Fruit fly (Drosophila melanogaster) whole organism, prepupa: ENCODE measurements around the gene Vps16A.

Source experiments
- Blimp-1 ChIP-seq: fragments of 200-800 bp; sonication (Bioruptor generic); optimal IDR thresholded peaks from 3 replicates; lab custom pipeline; 2017; ENCODE audit warnings: missing biosample characterization, missing genetic modification characterization, mild to moderate bottlenecking, moderate library complexity, missing genetic modification reagents
- CG10631 ChIP-seq: fragments of 200-800 bp; sonication (Bioruptor generic); optimal IDR thresholded peaks from 2 replicates; lab custom pipeline; 2016; ENCODE audit warnings: missing biosample characterization, missing genetic modification characterization
- CG10669 ChIP-seq: fragments of 200-800 bp; sonication (Bioruptor generic); optimal IDR thresholded peaks from 3 replicates; lab custom pipeline; 2018; ENCODE audit warnings: missing biosample characterization, mild to moderate bottlenecking, missing genetic modification characterization, moderate library complexity
- CG11294 ChIP-seq: fragments of 200-800 bp; sonication (Bioruptor generic); IDR thresholded peaks from 2 replicates; pipeline ENCODE4 v1.3.6; 2022; ENCODE audit warnings: missing biosample characterization, missing genetic modification characterization
- CG11762 ChIP-seq: fragments of 200-800 bp; sonication (Bioruptor generic); optimal IDR thresholded peaks from 3 replicates; lab custom pipeline; 2016; ENCODE audit warnings: missing biosample characterization, missing genetic modification characterization; ENCODE audit not compliant: insufficient read depth
- CG15336 ChIP-seq: fragments of 200-800 bp; sonication (Bioruptor generic); IDR thresholded peaks from 2 replicates; pipeline ENCODE4 v1.3.6; 2022; ENCODE audit warnings: missing biosample characterization, missing genetic modification characterization
- CG1621 ChIP-seq: fragments of 200-800 bp; sonication (Bioruptor generic); optimal IDR thresholded peaks from 3 replicates; lab custom pipeline; 2018; ENCODE audit warnings: missing biosample characterization, mild to moderate bottlenecking, missing genetic modification characterization
- CG16779 ChIP-seq: fragments of 200-800 bp; sonication (Bioruptor generic); optimal IDR thresholded peaks from 3 replicates; lab custom pipeline; 2017; ENCODE audit warnings: missing biosample characterization, mild to moderate bottlenecking, missing genetic modification characterization
- CG3032 ChIP-seq: fragments of 200-800 bp; optimal IDR thresholded peaks from 2 replicates; lab custom pipeline; 2019; ENCODE audit warnings: missing biosample characterization, mild to moderate bottlenecking, missing genetic modification characterization, moderate library complexity
- CG34406 ChIP-seq: fragments of 200-800 bp; sonication (Bioruptor generic); optimal IDR thresholded peaks from 3 replicates; lab custom pipeline; 2016; ENCODE audit warnings: missing biosample characterization, missing genetic modification characterization
- CG3919 ChIP-seq: fragments of 200-800 bp; sonication (Bioruptor generic); optimal IDR thresholded peaks from 3 replicates; lab custom pipeline; 2016; ENCODE audit warnings: missing biosample characterization, missing genetic modification characterization
- CG6163 ChIP-seq: fragments of 200-800 bp; sonication (Bioruptor generic); IDR thresholded peaks from 3 replicates; pipeline ENCODE4 v1.3.6; 2022; ENCODE audit warnings: missing biosample characterization, missing genetic modification characterization
- CG6276 ChIP-seq: fragments of 200-800 bp; sonication (Bioruptor generic); optimal IDR thresholded peaks from 2 replicates; lab custom pipeline; 2017; ENCODE audit warnings: missing biosample characterization, mild to moderate bottlenecking, missing genetic modification characterization
- CG6792 ChIP-seq: fragments of 200-800 bp; sonication (Bioruptor generic); optimal IDR thresholded peaks from 3 replicates; lab custom pipeline; 2016; ENCODE audit warnings: missing biosample characterization, missing genetic modification characterization
- CG6808 ChIP-seq: fragments of 200-800 bp; sonication (Bioruptor generic); optimal IDR thresholded peaks from 3 replicates; lab custom pipeline; 2017; ENCODE audit warnings: missing biosample characterization, missing genetic modification characterization, mild to moderate bottlenecking, moderate library complexity, missing genetic modification reagents
- CG6854 ChIP-seq: fragments of 200-800 bp; sonication (Bioruptor generic); optimal IDR thresholded peaks from 2 replicates; lab custom pipeline; 2017; ENCODE audit warnings: missing biosample characterization, mild to moderate bottlenecking, missing genetic modification characterization
- CG7368 ChIP-seq: fragments of 200-800 bp; sonication (Bioruptor generic); optimal IDR thresholded peaks from 3 replicates; lab custom pipeline; 2016; ENCODE audit warnings: missing biosample characterization, missing genetic modification characterization
- CG8119 ChIP-seq: fragments of 200-800 bp; sonication (Bioruptor generic); IDR thresholded peaks from 3 replicates; pipeline ENCODE4 v1.3.6; 2022; ENCODE audit warnings: missing biosample characterization, missing genetic modification characterization
- CG8319 ChIP-seq: fragments of 200-800 bp; sonication (Bioruptor generic); optimal IDR thresholded peaks from 3 replicates; lab custom pipeline; 2016; ENCODE audit warnings: missing biosample characterization, missing genetic modification characterization
- CG8632 ChIP-seq: fragments of 200-800 bp; sonication (Bioruptor generic); optimal IDR thresholded peaks from 3 replicates; lab custom pipeline; 2016; ENCODE audit warnings: missing biosample characterization, missing genetic modification characterization
- Eip75B ChIP-seq: fragments of 200-800 bp; sonication (Bioruptor generic); optimal IDR thresholded peaks from 3 replicates; lab custom pipeline; 2016; ENCODE audit warnings: missing biosample characterization, missing genetic modification characterization
- Eip78C ChIP-seq: fragments of 200-800 bp; sonication (Bioruptor generic); peaks from one replicate; lab custom pipeline; 2016; ENCODE audit warnings: missing biosample characterization, missing genetic modification characterization
- Eip93F ChIP-seq: fragments of 200-800 bp; sonication (Bioruptor generic); optimal IDR thresholded peaks from 2 replicates; lab custom pipeline; 2016; ENCODE audit warnings: missing biosample characterization, mild to moderate bottlenecking, missing genetic modification characterization
- Ets21C ChIP-seq: fragments of 200-800 bp; sonication (Bioruptor generic); optimal IDR thresholded peaks from 3 replicates; lab custom pipeline; 2016; ENCODE audit warnings: missing biosample characterization, missing genetic modification characterization
- Ets96B ChIP-seq: fragments of 200-800 bp; optimal IDR thresholded peaks from 2 replicates; lab custom pipeline; 2019; ENCODE audit warnings: missing biosample characterization, mild to moderate bottlenecking, missing genetic modification characterization, moderate library complexity
- Gug ChIP-seq: fragments of 200-800 bp; sonication (Bioruptor generic); IDR thresholded peaks from 2 replicates; pipeline ENCODE4 v1.3.6; 2022; ENCODE audit warnings: missing biosample characterization, missing genetic modification characterization
- Hr38 ChIP-seq: sonication (Bioruptor generic); optimal IDR thresholded peaks from 2 replicates; lab custom pipeline; 2016; ENCODE audit warnings: missing biosample characterization, missing genetic modification characterization
- Hr39 ChIP-seq: fragments of 200-800 bp; sonication (Bioruptor generic); optimal IDR thresholded peaks from 2 replicates; lab custom pipeline; 2016; ENCODE audit warnings: missing biosample characterization, missing genetic modification characterization
- Hr4 ChIP-seq: fragments of 200-800 bp; sonication (Bioruptor generic); optimal IDR thresholded peaks from 3 replicates; lab custom pipeline; 2016; ENCODE audit warnings: missing biosample characterization, missing genetic modification characterization
- Lpt ChIP-seq: fragments of 200-800 bp; sonication (Bioruptor generic); optimal IDR thresholded peaks from 3 replicates; lab custom pipeline; 2016; ENCODE audit warnings: missing biosample characterization, missing genetic modification characterization
- Met ChIP-seq: fragments of 200-800 bp; sonication (Bioruptor generic); optimal IDR thresholded peaks from 3 replicates; lab custom pipeline; 2016; ENCODE audit warnings: missing biosample characterization, missing genetic modification characterization
- Smox ChIP-seq: fragments of 200-800 bp; sonication (Bioruptor generic); optimal IDR thresholded peaks from 3 replicates; lab custom pipeline; 2016; ENCODE audit warnings: missing biosample characterization, missing genetic modification characterization
- Sox102F ChIP-seq: fragments of 200-800 bp; sonication (Bioruptor generic); optimal IDR thresholded peaks from 2 replicates; lab custom pipeline; 2016; ENCODE audit warnings: missing biosample characterization, mild to moderate bottlenecking, missing genetic modification characterization
- Sox14 ChIP-seq: fragments of 200-800 bp; sonication (Bioruptor generic); optimal IDR thresholded peaks from 3 replicates; lab custom pipeline; 2016; ENCODE audit warnings: missing biosample characterization, missing genetic modification characterization
- Sox15 ChIP-seq: fragments of 200-800 bp; sonication (Bioruptor generic); optimal IDR thresholded peaks from 3 replicates; lab custom pipeline; 2016; ENCODE audit warnings: missing biosample characterization, missing genetic modification characterization
- achi ChIP-seq: fragments of 200-800 bp; sonication (Bioruptor generic); optimal IDR thresholded peaks from 3 replicates; lab custom pipeline; 2016; ENCODE audit warnings: missing biosample characterization, missing genetic modification characterization
- cyc ChIP-seq: fragments of 200-800 bp; sonication (Bioruptor generic); optimal IDR thresholded peaks from 3 replicates; lab custom pipeline; 2016; ENCODE audit warnings: missing biosample characterization, missing genetic modification characterization
- dac ChIP-seq: fragments of 200-800 bp; sonication (Bioruptor generic); optimal IDR thresholded peaks from 2 replicates; lab custom pipeline; 2017; ENCODE audit warnings: missing biosample characterization, mild to moderate bottlenecking, missing genetic modification characterization
- dsx ChIP-seq: fragments of 200-800 bp; optimal IDR thresholded peaks from 3 replicates; lab custom pipeline; 2019; ENCODE audit warnings: missing biosample characterization, mild to moderate bottlenecking, missing genetic modification characterization, moderate library complexity; ENCODE audit not compliant: poor library complexity, severe bottlenecking
- eg ChIP-seq: fragments of 200-800 bp; sonication (Bioruptor generic); IDR thresholded peaks from 3 replicates; pipeline ENCODE4 v1.3.6; 2022; ENCODE audit warnings: missing biosample characterization, missing genetic modification characterization
- esn ChIP-seq: fragments of 200-800 bp; sonication (Bioruptor generic); optimal IDR thresholded peaks from 2 replicates; lab custom pipeline; 2016; ENCODE audit warnings: missing biosample characterization, mild to moderate bottlenecking, missing genetic modification characterization, moderate library complexity
- fd59A ChIP-seq: fragments of 200-800 bp; sonication (Bioruptor generic); optimal IDR thresholded peaks from 2 replicates; lab custom pipeline; 2017; ENCODE audit warnings: missing biosample characterization, mild to moderate bottlenecking, missing genetic modification characterization, missing genetic modification reagents
- fd85E ChIP-seq: fragments of 200-800 bp; sonication (Bioruptor generic); optimal IDR thresholded peaks from 3 replicates; lab custom pipeline; 2016; ENCODE audit warnings: missing biosample characterization, missing genetic modification characterization
- fkh ChIP-seq: fragments of 200-800 bp; sonication (Bioruptor generic); optimal IDR thresholded peaks from 3 replicates; lab custom pipeline; 2017; ENCODE audit warnings: missing biosample characterization, mild to moderate bottlenecking, missing genetic modification characterization, moderate library complexity
- lz ChIP-seq: fragments of 200-800 bp; sonication (Bioruptor generic); optimal IDR thresholded peaks from 3 replicates; lab custom pipeline; 2016; ENCODE audit warnings: missing biosample characterization, missing genetic modification characterization
- net ChIP-seq: fragments of 200-800 bp; sonication (Bioruptor generic); optimal IDR thresholded peaks from 3 replicates; lab custom pipeline; 2016; ENCODE audit warnings: missing biosample characterization, missing genetic modification characterization
- pdm3 ChIP-seq: fragments of 200-800 bp; sonication (Bioruptor generic); optimal IDR thresholded peaks from 3 replicates; lab custom pipeline; 2016; ENCODE audit warnings: missing biosample characterization, missing genetic modification characterization
- spab ChIP-seq: fragments of 200-800 bp; sonication (Bioruptor generic); optimal IDR thresholded peaks from 2 replicates; lab custom pipeline; 2017; ENCODE audit warnings: missing biosample characterization, mild to moderate bottlenecking, missing genetic modification characterization, missing genetic modification reagents
- svp ChIP-seq: fragments of 200-800 bp; sonication (Bioruptor generic); peaks from one replicate; lab custom pipeline; 2016; ENCODE audit warnings: missing biosample characterization, missing genetic modification characterization
- topi ChIP-seq: fragments of 200-800 bp; sonication (Bioruptor generic); optimal IDR thresholded peaks from 3 replicates; lab custom pipeline; 2016; ENCODE audit warnings: missing biosample characterization, missing genetic modification characterization

Vps16A gene

dm6 chr3R:9236070-9236492 lies 30.7 kb upstream of the Vps16A start (continued):
- TF ChIP-seq CG3032 (tag; lab: Kevin White, UChicago): peak; percentile 0
- TF ChIP-seq net (GFP tag; lab: Kevin White, UChicago): no peak
- peak; percentile 29 for TF ChIP-seq Eip78C (GFP tag; lab: Kevin White, UChicago)
- no peak for TF ChIP-seq CG8119 (GFP tag; lab: Robert Waterston, UW)
- TF ChIP-seq CG3919: peak; percentile 4
- TF ChIP-seq Smox (GFP tag; lab: Kevin White, UChicago): no peak
- no peak for TF ChIP-seq CG6276 (GFP tag; lab: Kevin White, UChicago)
- no peak for TF ChIP-seq Sox102F (GFP tag; lab: Kevin White, UChicago)
- no peak for TF ChIP-seq fd85E (GFP tag; lab: Kevin White, UChicago)

- no peak for TF ChIP-seq CG10631 (GFP tag; lab: Kevin White, UChicago)
- no peak for TF ChIP-seq Gug (GFP tag; lab: Robert Waterston, UW)
- no peak for TF ChIP-seq CG7368 (GFP tag; lab: Kevin White, UChicago)
- no peak for TF ChIP-seq CG6792
- TF ChIP-seq fkh (GFP tag; lab: Kevin White, UChicago): peak; percentile 63
- TF ChIP-seq CG11762: no peak
- TF ChIP-seq svp (GFP tag; lab: Kevin White, UChicago): peak; percentile 81
- no peak for TF ChIP-seq Hr39
- TF ChIP-seq CG6808 (GFP tag; lab: Kevin White, UChicago): no peak
- TF ChIP-seq CG34406 (GFP tag; lab: Kevin White, UChicago): peak; percentile 43
- no peak for TF ChIP-seq CG6276 (GFP tag; lab: Kevin White, UChicago)
- TF ChIP-seq Blimp-1 (GFP tag; lab: Kevin White, UChicago): no peak
- TF ChIP-seq spab: no peak
- TF ChIP-seq Hr38 (GFP tag; lab: Kevin White, UChicago): no peak
- no peak; the same call in 1 of the 2 replicates for TF ChIP-seq CG15336 (GFP tag; lab: Robert Waterston, UW)
- no peak for TF ChIP-seq Sox15 (GFP tag; lab: Kevin White, UChicago)
- TF ChIP-seq CG1621 (tag; lab: Kevin White, UChicago): no peak
- no peak for TF ChIP-seq achi
- no peak for TF ChIP-seq CG16779 (tag; lab: Kevin White, UChicago)
- TF ChIP-seq Ets21C (GFP tag; lab: Kevin White, UChicago): no peak
- peak; percentile 51 for TF ChIP-seq CG6854 (GFP tag; lab: Kevin White, UChicago)
- peak; percentile 25 for TF ChIP-seq net (GFP tag; lab: Kevin White, UChicago)
- peak; percentile 28 for TF ChIP-seq Eip93F (GFP tag; lab: Kevin White, UChicago)
- no peak for TF ChIP-seq Ets96B
- peak; percentile 37 for TF ChIP-seq dsx (GFP tag; lab: Kevin White, UChicago)
- TF ChIP-seq fd85E (GFP tag; lab: Kevin White, UChicago): peak; percentile 60
- peak; percentile 39 for TF ChIP-seq topi
- peak; percentile 6 for TF ChIP-seq Smox (GFP tag; lab: Kevin White, UChicago)
- no peak for TF ChIP-seq dac (GFP tag; lab: Kevin White, UChicago)
- TF ChIP-seq Hr4 (GFP tag; lab: Kevin White, UChicago): no peak
- TF ChIP-seq lz (GFP tag; lab: Kevin White, UChicago): peak; percentile 35
- TF ChIP-seq CG8319 (GFP tag; lab: Kevin White, UChicago): no peak
- peak; percentile 38 for TF ChIP-seq Met
- TF ChIP-seq Eip75B (GFP tag; lab: Kevin White, UChicago): peak; percentile 33
- no peak for TF ChIP-seq CG8632 (GFP tag; lab: Kevin White, UChicago)
- no peak for TF ChIP-seq CG10669
- no peak for TF ChIP-seq CG3032 (tag; lab: Kevin White, UChicago)
- TF ChIP-seq pdm3 (GFP tag; lab: Kevin White, UChicago): no peak
- TF ChIP-seq fd59A (GFP tag; lab: Kevin White, UChicago): no peak
- TF ChIP-seq CG8119 (GFP tag; lab: Robert Waterston, UW): no peak
- TF ChIP-seq Sox102F (GFP tag; lab: Kevin White, UChicago): peak; percentile 18
- 0 out of 3 replicates have a peak, but pooled peaks have one; percentile 41 for TF ChIP-seq eg (GFP tag; lab: Robert Waterston, UW)
- peak; percentile 34 for TF ChIP-seq Lpt (GFP tag; lab: Kevin White, UChicago)
- no peak for TF ChIP-seq cyc (GFP tag; lab: Kevin White, UChicago)
- peak; percentile 81 for TF ChIP-seq CG6163 (GFP tag; lab: Robert Waterston, UW)
- peak; percentile 53 for TF ChIP-seq esn (GFP tag; lab: Kevin White, UChicago)
- TF ChIP-seq CG11294 (GFP tag; lab: Robert Waterston, UW): no peak
- peak; percentile 53 for TF ChIP-seq Sox14 (GFP tag; lab: Kevin White, UChicago)
Measured at dm6 chr3R:9236883-9237267, 29.9 kb upstream of the Vps16A start.
